Fruit fly (Drosophila melanogaster): ENCODE data around the gene CG2258.

DNA sequence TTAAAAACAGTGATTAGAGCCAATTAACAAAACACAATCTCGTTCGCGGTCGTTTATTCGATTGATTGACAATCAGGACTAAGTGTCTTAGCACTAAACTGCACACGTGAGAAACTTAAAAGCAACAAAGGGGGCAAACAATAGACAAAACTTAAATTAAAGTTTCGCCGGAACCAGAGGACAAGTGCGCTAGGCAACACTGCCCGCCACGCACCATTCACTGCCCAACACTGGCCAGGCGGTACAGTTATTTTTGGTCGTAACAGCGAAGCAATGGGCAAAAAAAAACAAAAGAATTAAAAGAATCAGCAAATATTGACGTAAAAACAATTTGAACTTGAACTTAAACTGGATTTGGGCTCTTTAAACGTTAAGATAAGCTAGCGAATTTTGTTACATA, 35.4 kb upstream of the CG2258 start:
- TF ChIP-seq Snoo (tag; optimal IDR thresholded peaks at IDR 0.05) (no peak), EcR (GFP tag; optimal IDR thresholded peaks at IDR 0.05) (no peak), CG13204 (GFP tag; optimal IDR thresholded peaks at IDR 0.05) (no peak), fd96Ca (GFP tag; IDR thresholded peaks at IDR 0.05) (no peak), CG10348 (GFP tag; IDR thresholded peaks at IDR 0.05) (no peak), CG9948 (tag; optimal IDR thresholded peaks at IDR 0.05) (no peak), CG14655 (GFP tag; optimal IDR thresholded peaks at IDR 0.05) (no peak), Ets98B (GFP tag; IDR thresholded peaks at IDR 0.05) (no peak), CG12605 (GFP tag; IDR thresholded peaks at IDR 0.05) (no peak)
